Fruit fly (Drosophila melanogaster) whole organism, adult: Measurements from ENCODE around the gene CG13313.
A peak's percentile ranks its signal among the peaks of the same experiment; 100 is the strongest.

Experiments used
- CG33017 ChIP-seq: fragments of 200-800 bp; sonication (Bioruptor generic); optimal IDR thresholded peaks from 2 replicates; lab custom pipeline; 2018; ENCODE audit warnings: missing biosample characterization, mild to moderate bottlenecking, missing genetic modification characterization, moderate library complexity
- CG7045 ChIP-seq: fragments of 200-800 bp; sonication (Bioruptor generic); optimal IDR thresholded peaks from 2 replicates; lab custom pipeline; 2017; ENCODE audit warnings: missing biosample characterization, mild to moderate bottlenecking, missing genetic modification characterization
- Crg-1 ChIP-seq: fragments of 200-800 bp; sonication (Bioruptor generic); optimal IDR thresholded peaks from 2 replicates; lab custom pipeline; 2016; ENCODE audit warnings: missing biosample characterization, missing genetic modification characterization
- Hr96 ChIP-seq: fragments of 200-800 bp; sonication (Bioruptor generic); optimal IDR thresholded peaks from 2 replicates; lab custom pipeline; 2016; ENCODE audit warnings: missing biosample characterization, missing genetic modification characterization
- Mnt ChIP-seq: fragments of 200-800 bp; sonication (Bioruptor generic); optimal IDR thresholded peaks from 2 replicates; lab custom pipeline; 2016; ENCODE audit warnings: missing biosample characterization, mild to moderate bottlenecking, missing genetic modification characterization
- ovo ChIP-seq: fragments of 200-800 bp; sonication (Bioruptor generic); optimal IDR thresholded peaks from 2 replicates; lab custom pipeline; 2016; ENCODE audit warnings: missing biosample characterization, missing genetic modification characterization
- tj ChIP-seq: fragments of 200-800 bp; sonication (Bioruptor generic); optimal IDR thresholded peaks from 3 replicates; lab custom pipeline; 2017; ENCODE audit warnings: missing biosample characterization, mild to moderate bottlenecking, missing genetic modification characterization, moderate library complexity

DNA sequence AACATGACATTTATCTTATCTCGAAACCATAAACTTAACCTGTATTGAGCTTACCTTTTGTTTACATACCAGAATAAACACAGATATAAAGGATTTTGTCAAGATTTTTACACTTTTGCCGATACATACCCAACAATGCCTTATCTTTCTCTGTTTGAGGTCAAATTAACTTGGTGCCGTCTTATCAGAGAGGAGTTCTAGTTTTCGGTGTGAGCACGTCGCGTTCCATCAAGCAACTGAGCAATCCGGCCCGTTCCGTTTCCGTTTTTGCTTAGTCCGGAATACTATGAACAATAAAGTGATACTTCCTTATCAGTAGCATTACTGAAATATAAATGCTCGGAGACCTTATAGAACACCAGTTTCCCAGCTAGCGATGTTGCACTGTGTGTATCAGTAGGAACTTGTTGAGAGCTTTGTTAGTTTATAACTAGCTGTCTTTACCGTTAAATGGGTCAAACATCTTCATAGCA lies 27.2 kb downstream of the CG13313 start, which contains the start of gene Galk:
- TF ChIP-seq CG7045 (GFP tag; lab: Kevin White, UChicago): no peak
- TF ChIP-seq CG33017: peak; percentile 70
- no peak for TF ChIP-seq Hr96 (GFP tag; lab: Kevin White, UChicago)
- peak; percentile 45 for TF ChIP-seq Mnt (GFP tag; lab: Kevin White, UChicago)
- peak; percentile 5 for TF ChIP-seq Crg-1 (GFP tag; lab: Kevin White, UChicago)
- peak; percentile 25 for TF ChIP-seq tj (GFP tag; lab: Kevin White, UChicago)
- TF ChIP-seq ovo (GFP tag; lab: Kevin White, UChicago): peak; percentile 22
